Fruit fly (Drosophila melanogaster) whole organism, embryonic: Measurements from ENCODE around the gene CG4270.
A peak's percentile ranks its signal among the peaks of the same experiment; 100 is the strongest.

Experiments used
- Antp ChIP-seq: fragments of 200-800 bp; sonication (Bioruptor generic); optimal IDR thresholded peaks from 3 replicates; lab custom pipeline; 2016; ENCODE audit warnings: missing biosample characterization, missing genetic modification characterization
- B-H2 ChIP-seq: fragments of 200-800 bp; sonication (Bioruptor generic); optimal IDR thresholded peaks from 2 replicates; lab custom pipeline; 2018; ENCODE audit warnings: missing biosample characterization, mild to moderate bottlenecking, missing genetic modification characterization
- BtbVII ChIP-seq: fragments of 200-800 bp; sonication (Bioruptor generic); optimal IDR thresholded peaks from 3 replicates; lab custom pipeline; 2017; ENCODE audit warnings: missing biosample characterization, mild to moderate bottlenecking, missing genetic modification characterization
- CG10267 ChIP-seq: fragments of 200-800 bp; sonication (Bioruptor generic); optimal IDR thresholded peaks from 2 replicates; lab custom pipeline; 2018; ENCODE audit warnings: missing biosample characterization, mild to moderate bottlenecking, missing genetic modification characterization, moderate library complexity
- CG10431 ChIP-seq: fragments of 200-800 bp; sonication (Bioruptor generic); optimal IDR thresholded peaks from 3 replicates; lab custom pipeline; 2018; ENCODE audit warnings: missing biosample characterization, mild to moderate bottlenecking, missing genetic modification characterization
- CG11696 ChIP-seq: fragments of 200-800 bp; sonication (Bioruptor generic); IDR thresholded peaks from 2 replicates; pipeline ENCODE4 v1.3.6; 2022; ENCODE audit warnings: missing biosample characterization, missing genetic modification characterization
- CG12219 ChIP-seq: fragments of 200-800 bp; sonication (Bioruptor generic); optimal IDR thresholded peaks from 3 replicates; lab custom pipeline; 2018; ENCODE audit warnings: missing biosample characterization, mild to moderate bottlenecking, missing genetic modification characterization
- CG12659 ChIP-seq: fragments of 200-800 bp; sonication (Bioruptor generic); optimal IDR thresholded peaks from 3 replicates; lab custom pipeline; 2017; ENCODE audit warnings: mild to moderate bottlenecking, missing biosample characterization, missing genetic modification reagents, missing genetic modification characterization
- CG13287 ChIP-seq: fragments of 200-800 bp; sonication (Bioruptor generic); IDR thresholded peaks from 2 replicates; pipeline ENCODE4 v1.3.6; 2022; ENCODE audit warnings: missing biosample characterization, missing genetic modification characterization; ENCODE audit not compliant: partially characterized antibody
- CG1603 ChIP-seq: fragments of 200-800 bp; sonication (Bioruptor generic); optimal IDR thresholded peaks from 2 replicates; lab custom pipeline; 2019; ENCODE audit warnings: missing biosample characterization, mild to moderate bottlenecking, missing genetic modification characterization, moderate library complexity
- CG17186 ChIP-seq: fragments of 200-800 bp; sonication (Bioruptor generic); optimal IDR thresholded peaks from 3 replicates; lab custom pipeline; 2017; ENCODE audit warnings: missing biosample characterization, missing genetic modification reagents, missing genetic modification characterization
- CG1792 ChIP-seq: fragments of 200-800 bp; sonication (Bioruptor generic); optimal IDR thresholded peaks from 2 replicates; lab custom pipeline; 2016; ENCODE audit warnings: missing biosample characterization, missing genetic modification characterization
- CG18619 ChIP-seq: fragments of 200-800 bp; sonication (Bioruptor generic); optimal IDR thresholded peaks from 3 replicates; lab custom pipeline; 2017; ENCODE audit warnings: missing biosample characterization, mild to moderate bottlenecking, missing genetic modification characterization
- CG2120 ChIP-seq: fragments of 200-800 bp; sonication (Bioruptor generic); optimal IDR thresholded peaks from 3 replicates; lab custom pipeline; 2016; ENCODE audit warnings: missing biosample characterization, missing genetic modification characterization
- CG2889 ChIP-seq: fragments of 200-800 bp; sonication (Bioruptor generic); IDR thresholded peaks from 3 replicates; pipeline ENCODE4 v1.3.6; 2022; ENCODE audit warnings: missing biosample characterization, missing genetic modification characterization
- CG30403 ChIP-seq: fragments of 200-800 bp; sonication (Bioruptor generic); optimal IDR thresholded peaks from 3 replicates; lab custom pipeline; 2016; ENCODE audit warnings: missing biosample characterization, missing genetic modification characterization
- CG4424 ChIP-seq: fragments of 200-800 bp; sonication (Bioruptor generic); optimal IDR thresholded peaks from 3 replicates; lab custom pipeline; 2016; ENCODE audit warnings: missing biosample characterization, missing genetic modification characterization
- CG4707 ChIP-seq: fragments of 200-800 bp; sonication (Bioruptor generic); optimal IDR thresholded peaks from 2 replicates; lab custom pipeline; 2018; ENCODE audit warnings: missing biosample characterization, mild to moderate bottlenecking, missing genetic modification characterization, moderate library complexity
- CG6791 ChIP-seq: fragments of 200-800 bp; sonication (Bioruptor generic); IDR thresholded peaks from 3 replicates; pipeline ENCODE4 v1.3.6; 2022; ENCODE audit warnings: missing biosample characterization, missing genetic modification characterization; ENCODE audit not compliant: partially characterized antibody
- CG9437 ChIP-seq: fragments of 200-800 bp; sonication (Bioruptor generic); optimal IDR thresholded peaks from 2 replicates; lab custom pipeline; 2018; ENCODE audit warnings: missing biosample characterization, mild to moderate bottlenecking, missing genetic modification characterization
- Dp ChIP-seq: fragments of 200-800 bp; sonication (Bioruptor generic); optimal IDR thresholded peaks from 2 replicates; lab custom pipeline; 2018; ENCODE audit warnings: missing biosample characterization, mild to moderate bottlenecking, missing genetic modification characterization, moderate library complexity
- Lhr ChIP-seq: fragments of 200-800 bp; sonication (Bioruptor generic); optimal IDR thresholded peaks from 3 replicates; lab custom pipeline; 2017; ENCODE audit warnings: mild to moderate bottlenecking, missing biosample characterization, missing genetic modification reagents, missing genetic modification characterization
- Scr ChIP-seq: fragments of 200-800 bp; sonication (Bioruptor generic); IDR thresholded peaks from 2 replicates; pipeline ENCODE4 v1.3.6; 2022; ENCODE audit warnings: missing biosample characterization, missing genetic modification characterization; ENCODE audit not compliant: partially characterized antibody
- Spps ChIP-seq: fragments of 200-800 bp; sonication (Bioruptor generic); optimal IDR thresholded peaks from 2 replicates; lab custom pipeline; 2018; ENCODE audit warnings: missing biosample characterization, mild to moderate bottlenecking, missing genetic modification characterization
- Sry-δ ChIP-seq: fragments of 200-800 bp; sonication (Bioruptor generic); optimal IDR thresholded peaks from 2 replicates; lab custom pipeline; 2016; ENCODE audit warnings: missing biosample characterization, missing genetic modification characterization
- Stat92E ChIP-seq, 3 experiments: fragments of >200 bp in 2 of 3; fragments of 200-800 bp in 1 of 3; sonication (Bioruptor generic) in 1 of 3; optimal IDR thresholded peaks; 2 replicates each; lab custom pipeline; 2017 to 2019; ENCODE audit warnings: missing biosample characterization in 3 of 3, missing genetic modification characterization in 3 of 3, mild to moderate bottlenecking in 1 of 3, moderate library complexity in 1 of 3
- Trl ChIP-seq, 3 experiments: fragments of >200 bp in 2 of 3; fragments of 200-800 bp in 1 of 3; sonication (Bioruptor generic) in 1 of 3; optimal IDR thresholded peaks; 2 replicates in 1 of 3; 3 replicates in 2 of 3; lab custom pipeline; 2016 to 2017; ENCODE audit warnings: missing biosample characterization in 1 of 3, missing genetic modification characterization in 1 of 3
- ash1 ChIP-seq: fragments of 200-800 bp; sonication (Bioruptor generic); optimal IDR thresholded peaks from 2 replicates; lab custom pipeline; 2018; ENCODE audit warnings: missing biosample characterization, mild to moderate bottlenecking, missing genetic modification characterization
- az2 ChIP-seq: fragments of 200-800 bp; sonication (Bioruptor generic); optimal IDR thresholded peaks from 3 replicates; lab custom pipeline; 2016; ENCODE audit warnings: missing biosample characterization, missing genetic modification characterization
- bowl ChIP-seq: fragments of 200-800 bp; sonication (Bioruptor generic); IDR thresholded peaks from 2 replicates; pipeline ENCODE4 v1.3.6; 2022; ENCODE audit warnings: missing biosample characterization, missing genetic modification characterization
- bsh ChIP-seq, 2 experiments: fragments of 200-800 bp; sonication (Bioruptor generic); optimal IDR thresholded peaks; 2 replicates each; lab custom pipeline; 2017 to 2018; ENCODE audit warnings: mild to moderate bottlenecking in 2 of 2, missing biosample characterization in 2 of 2, missing genetic modification characterization in 2 of 2, moderate library complexity in 1 of 2
- caup ChIP-seq: fragments of 200-800 bp; sonication (Bioruptor generic); optimal IDR thresholded peaks from 3 replicates; lab custom pipeline; 2017; ENCODE audit warnings: missing biosample characterization, mild to moderate bottlenecking, missing genetic modification characterization, moderate library complexity; ENCODE audit not compliant: severe bottlenecking
- danr ChIP-seq: fragments of 200-800 bp; sonication (Bioruptor generic); IDR thresholded peaks from 2 replicates; pipeline ENCODE4 v1.3.6; 2022; ENCODE audit warnings: missing biosample characterization, missing genetic modification characterization
- dpn ChIP-seq, 2 experiments: fragments of 200-800 bp; sonication (Bioruptor generic); optimal IDR thresholded peaks; 3 replicates each; lab custom pipeline; 2016; ENCODE audit warnings: missing biosample characterization in 2 of 2, missing genetic modification characterization in 2 of 2
- en ChIP-seq: fragments of 200-800 bp; sonication (Bioruptor generic); optimal IDR thresholded peaks from 2 replicates; lab custom pipeline; 2016; ENCODE audit warnings: missing biosample characterization, missing genetic modification characterization
- fu2 ChIP-seq: fragments of 200-800 bp; sonication (Bioruptor generic); optimal IDR thresholded peaks from 2 replicates; lab custom pipeline; 2016; ENCODE audit warnings: missing biosample characterization, missing genetic modification characterization
- grn ChIP-seq: fragments of 200-800 bp; sonication (Bioruptor generic); optimal IDR thresholded peaks from 3 replicates; lab custom pipeline; 2017; ENCODE audit warnings: missing biosample characterization, missing genetic modification characterization
- gro ChIP-seq: fragments of 200-800 bp; sonication (Bioruptor generic); optimal IDR thresholded peaks from 2 replicates; lab custom pipeline; 2016; ENCODE audit warnings: missing biosample characterization, missing genetic modification characterization
- kni ChIP-seq: fragments of 200-800 bp; sonication (Bioruptor generic); optimal IDR thresholded peaks from 3 replicates; lab custom pipeline; 2017; ENCODE audit warnings: mild to moderate bottlenecking, missing biosample characterization, missing genetic modification reagents, missing genetic modification characterization
- lbe ChIP-seq: fragments of 200-800 bp; sonication (Bioruptor generic); optimal IDR thresholded peaks from 2 replicates; lab custom pipeline; 2016; ENCODE audit warnings: missing biosample characterization, mild to moderate bottlenecking, missing genetic modification characterization
- nau ChIP-seq: fragments of 200-800 bp; sonication (Bioruptor generic); optimal IDR thresholded peaks from 3 replicates; lab custom pipeline; 2017; ENCODE audit warnings: missing biosample characterization, mild to moderate bottlenecking, missing genetic modification characterization, missing genetic modification reagents
- nom ChIP-seq: fragments of 200-800 bp; sonication (Bioruptor generic); optimal IDR thresholded peaks from 2 replicates; lab custom pipeline; 2017; ENCODE audit warnings: missing biosample characterization, missing genetic modification characterization, mild to moderate bottlenecking, moderate library complexity, missing genetic modification reagents
- row ChIP-seq: fragments of 200-800 bp; sonication (Bioruptor generic); IDR thresholded peaks from 3 replicates; pipeline ENCODE4 v1.3.6; 2022; ENCODE audit warnings: missing biosample characterization, missing genetic modification characterization
- sisA ChIP-seq: fragments of 200-800 bp; sonication (Bioruptor generic); IDR thresholded peaks from 2 replicates; pipeline ENCODE4 v1.3.6; 2022; ENCODE audit warnings: missing biosample characterization, missing genetic modification characterization
- sna ChIP-seq: fragments of 200-800 bp; sonication (Bioruptor generic); IDR thresholded peaks from 2 replicates; pipeline ENCODE4 v1.3.6; 2022; ENCODE audit warnings: missing biosample characterization, missing genetic modification characterization; ENCODE audit not compliant: partially characterized antibody
- vnd ChIP-seq: fragments of 200-800 bp; sonication (Bioruptor generic); IDR thresholded peaks from 3 replicates; pipeline ENCODE4 v1.3.6; 2022; ENCODE audit warnings: missing biosample characterization, missing genetic modification characterization; ENCODE audit not compliant: partially characterized antibody
- zen2 ChIP-seq: fragments of 200-800 bp; sonication (Bioruptor generic); IDR thresholded peaks from 3 replicates; pipeline ENCODE4 v1.3.6; 2022; ENCODE audit warnings: missing biosample characterization, missing genetic modification characterization; ENCODE audit not compliant: partially characterized antibody
- zfh1 ChIP-seq: fragments of 200-800 bp; sonication (Bioruptor generic); IDR thresholded peaks from 3 replicates; pipeline ENCODE4 v1.3.6; 2022; ENCODE audit warnings: missing biosample characterization, missing genetic modification characterization
- zfh2 ChIP-seq: fragments of 200-800 bp; sonication (Bioruptor generic); optimal IDR thresholded peaks from 2 replicates; lab custom pipeline; 2016; ENCODE audit warnings: missing biosample characterization, missing genetic modification characterization

Gene CG4270

dm6 chr2L:2214004-2214403 lies 49.2 kb upstream of the CG4270 start, which contains the start of the genes Uch and CG34174 (continued):
- TF ChIP-seq lbe (GFP tag; lab: Kevin White, UChicago) (peak; percentile 43), CG6791 (GFP tag; lab: Robert Waterston, UW) (peak; percentile 65), BtbVII (GFP tag; lab: Kevin White, UChicago) (peak; percentile 15), Antp (GFP tag; lab: Kevin White, UChicago) (no peak), Sry-δ (GFP tag; lab: Kevin White, UChicago) (peak; percentile 70), CG2120 (GFP tag; lab: Kevin White, UChicago) (peak; percentile 5), nom (GFP tag; lab: Kevin White, UChicago) (no peak), bowl (GFP tag; lab: Robert Waterston, UW) (no peak), sna (peak; percentile 79), gro (GFP tag; lab: Kevin White, UChicago) (peak; percentile 9), Spps (no peak), grn (GFP tag; lab: Kevin White, UChicago) (no peak), az2 (GFP tag; lab: Kevin White, UChicago) (no peak), row (GFP tag; lab: Robert Waterston, UW) (0 out of 3 replicates have a peak, but pooled peaks have one; percentile 14), fu2 (peak; percentile 20), bsh (GFP tag; optimal IDR thresholded peaks at IDR 0.05; lab: Kevin White, UChicago) (peak in 1 of 2 experiments; percentile 11), Dp (GFP tag; lab: Kevin White, UChicago) (peak; percentile 50), Lhr (GFP tag; lab: Kevin White, UChicago) (peak; percentile 66), CG9437 (GFP tag; lab: Kevin White, UChicago) (peak; percentile 11), danr (GFP tag; lab: Robert Waterston, UW) (no peak), CG1603 (tag; lab: Kevin White, UChicago) (peak; percentile 36), nau (no peak), zfh2 (GFP tag; lab: Kevin White, UChicago) (peak; percentile 1), CG12219 (no peak), ash1 (GFP tag; lab: Kevin White, UChicago) (no peak), CG1792 (GFP tag; lab: Kevin White, UChicago) (no peak), zen2 (peak; percentile 65; the same call in 2 of the 3 replicates), CG4707 (GFP tag; lab: Kevin White, UChicago) (no peak), CG17186 (GFP tag; lab: Kevin White, UChicago) (peak; percentile 24), CG2889 (GFP tag; lab: Robert Waterston, UW) (no peak), vnd (GFP tag; lab: Robert Waterston, UW) (peak; percentile 64), CG10431 (GFP tag; lab: Kevin White, UChicago) (no peak), CG13287 (GFP tag; lab: Robert Waterston, UW) (peak; percentile 87), kni (GFP tag; lab: Kevin White, UChicago) (peak; percentile 18), dpn (GFP tag; optimal IDR thresholded peaks at IDR 0.05; lab: Kevin White, UChicago) (peak in 1 of 2 experiments; percentile 31), zfh1 (GFP tag; lab: Robert Waterston, UW) (no peak), CG30403 (peak; percentile 21), Trl (optimal IDR thresholded peaks at IDR 0.05; lab: Kevin White, UChicago) (peak in 1 of 2 experiments; percentile 19), Trl (GFP tag; optimal IDR thresholded peaks at IDR 0.05; lab: Kevin White, UChicago) (peak; percentile 4), CG10267 (tag; lab: Kevin White, UChicago) (peak; percentile 95), CG12659 (GFP tag; lab: Kevin White, UChicago) (peak; percentile 68), sisA (no peak), CG4424 (no peak), Scr (peak; percentile 78), en (GFP tag; lab: Kevin White, UChicago) (no peak), B-H2 (GFP tag; lab: Kevin White, UChicago) (peak; percentile 38), CG11696 (GFP tag; lab: Robert Waterston, UW) (no peak), CG18619 (GFP tag; lab: Kevin White, UChicago) (no peak), Stat92E (GFP tag; optimal IDR thresholded peaks at IDR 0.05; lab: Kevin White, UChicago) (peak in 1 of 3 experiments; percentile 23), caup (GFP tag; lab: Kevin White, UChicago) (peak; percentile 1)
